Worm (Caenorhabditis elegans) whole organism, midembryonic: ENCODE results near the gene K03A11.6.

Experiments
- T22C8.4 ChIP-seq: fragments of 200-800 bp; sonication (Bioruptor generic); IDR thresholded peaks from 2 replicates; pipeline ENCODE4 v1.3.6; 2022; ENCODE audit warnings: missing genetic modification characterization, missing compliant biosample characterization
- cog-1 ChIP-seq: sonication (generic microtip); optimal IDR thresholded peaks from 2 replicates; lab custom pipeline; 2016; ENCODE audit warnings: missing genetic modification characterization, missing compliant biosample characterization
- flt-1 ChIP-seq: fragments of 200-800 bp; sonication (Bioruptor generic); IDR thresholded peaks from 2 replicates; pipeline ENCODE4 v1.3.6; 2022; ENCODE audit warnings: missing genetic modification characterization, missing compliant biosample characterization
- klf-2 ChIP-seq: fragments of 200-800 bp; sonication (Bioruptor generic); conservative IDR thresholded peaks from 2 replicates; pipeline ENCODE4 v1.3.6; 2022; ENCODE audit warnings: missing genetic modification reagents, missing genetic modification characterization, missing compliant biosample characterization
- med-1 ChIP-seq: sonication (generic microtip); optimal IDR thresholded peaks from 2 replicates; lab custom pipeline; 2017; ENCODE audit warnings: missing genetic modification characterization, mild to moderate bottlenecking, missing compliant biosample characterization, antibody characterized with exemption, missing genetic modification reagents; ENCODE audit not compliant: insufficient read depth
- ref-1 ChIP-seq: fragments of 200-800 bp; sonication (Bioruptor generic); conservative IDR thresholded peaks from 2 replicates; pipeline ENCODE4 v1.3.6; 2022; ENCODE audit warnings: missing genetic modification reagents, missing genetic modification characterization, missing compliant biosample characterization
- tab-1 ChIP-seq: fragments of 200-800 bp; sonication (Bioruptor generic); IDR thresholded peaks from 2 replicates; pipeline ENCODE4 v1.3.6; 2022; ENCODE audit warnings: missing genetic modification characterization, missing compliant biosample characterization
- ztf-23 ChIP-seq: fragments of 200-800 bp; sonication (Bioruptor generic); IDR thresholded peaks from 2 replicates; pipeline ENCODE4 v1.3.6; 2022; ENCODE audit warnings: missing genetic modification reagents, missing genetic modification characterization, missing compliant biosample characterization
- ztf-29 ChIP-seq: fragments of 200-800 bp; sonication (Bioruptor generic); IDR thresholded peaks from 2 replicates; pipeline ENCODE4 v1.3.6; 2022; ENCODE audit warnings: missing genetic modification reagents, missing genetic modification characterization, missing compliant biosample characterization

Gene K03A11.6

DNA sequence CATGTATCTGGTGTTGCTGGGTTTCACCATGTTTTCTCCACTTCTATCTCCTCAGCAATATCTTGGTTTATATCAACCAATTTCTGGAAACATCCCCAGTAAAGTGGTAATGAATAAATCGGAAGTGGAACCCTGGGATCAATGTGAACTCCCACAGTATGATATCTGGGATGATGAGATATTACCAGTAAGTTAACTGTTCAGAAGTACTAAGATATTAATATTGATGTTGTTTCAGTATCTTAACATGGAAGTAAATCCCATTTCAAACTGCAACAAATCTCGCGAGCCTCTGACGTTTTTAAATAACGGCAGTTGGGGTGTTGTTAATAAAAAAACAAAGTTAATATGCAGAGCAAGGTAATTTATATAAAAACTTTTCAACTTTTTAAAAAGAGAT, 35.5 kb downstream of the K03A11.6 start:
- TF ChIP-seq flt-1 (GFP tag; lab: Robert Waterston, UW) (no peak), ref-1 (GFP tag; lab: Robert Waterston, UW) (no peak), med-1 (GFP tag; lab: Kevin White, UChicago) (no peak), tab-1 (GFP tag; lab: Robert Waterston, UW) (no peak), cog-1 (tag; lab: Kevin White, UChicago) (no peak), klf-2 (no peak), ztf-23 (GFP tag; lab: Robert Waterston, UW) (no peak), T22C8.4 (GFP tag; lab: Robert Waterston, UW) (no peak), ztf-29 (GFP tag; lab: Robert Waterston, UW) (no peak)

DNA sequence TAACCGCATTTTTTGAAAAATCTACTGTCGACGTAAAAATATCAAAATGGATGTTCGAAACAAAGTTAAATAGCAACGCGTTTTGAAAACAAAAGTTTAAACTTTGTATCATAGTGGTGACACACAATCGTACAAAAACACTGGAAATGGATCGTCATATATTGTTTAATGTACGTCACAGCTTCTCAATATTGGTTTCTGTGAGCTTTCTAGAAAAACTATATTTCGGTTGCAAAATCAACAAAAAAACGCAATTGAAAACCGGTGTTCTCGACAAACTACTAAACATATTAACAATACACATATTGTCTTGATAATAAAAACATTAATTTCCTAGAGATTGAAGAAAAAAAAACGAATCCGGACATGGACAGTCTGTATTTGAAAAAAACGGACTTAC, 44.8 kb downstream of the K03A11.6 start, which contains the start of gene R03G8.6:
Gene R03G8.6 (minus strand): TSS at position 101 of the 400 bp plus-strand sequence.
- no peak for TF ChIP-seq ztf-29 (GFP tag; lab: Robert Waterston, UW)
- TF ChIP-seq cog-1 (tag; lab: Kevin White, UChicago): no peak
- TF ChIP-seq ztf-23 (GFP tag; lab: Robert Waterston, UW): no peak
- TF ChIP-seq flt-1 (GFP tag; lab: Robert Waterston, UW): no peak
- no peak for TF ChIP-seq tab-1 (GFP tag; lab: Robert Waterston, UW)
- no peak for TF ChIP-seq ref-1 (GFP tag; lab: Robert Waterston, UW)
- no peak for TF ChIP-seq klf-2
- TF ChIP-seq med-1 (GFP tag; lab: Kevin White, UChicago): no peak
- no peak for TF ChIP-seq T22C8.4 (GFP tag; lab: Robert Waterston, UW)

DNA sequence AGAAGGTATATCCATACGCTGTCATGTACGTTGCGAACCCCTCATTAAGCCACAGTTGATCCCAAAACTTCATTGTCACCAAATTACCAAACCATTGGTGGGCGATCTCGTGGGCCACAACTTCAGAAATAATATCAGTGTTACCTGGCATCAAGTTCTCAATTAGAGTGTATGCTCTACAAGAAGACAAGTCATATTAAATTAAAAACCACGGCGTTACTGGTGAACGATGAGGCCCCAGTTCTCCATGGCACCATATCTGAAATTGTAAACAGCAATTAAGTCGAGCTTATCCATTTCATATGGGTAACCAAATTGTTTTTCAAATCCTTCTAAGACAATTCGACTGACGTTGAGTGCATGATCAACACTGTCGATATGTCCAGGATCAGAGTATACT, 47.2 kb downstream of the K03A11.6 start:
- no peak for TF ChIP-seq T22C8.4 (GFP tag; lab: Robert Waterston, UW)
- no peak for TF ChIP-seq cog-1 (tag; lab: Kevin White, UChicago)
- no peak for TF ChIP-seq klf-2
- TF ChIP-seq ztf-29 (GFP tag; lab: Robert Waterston, UW): no peak
- no peak for TF ChIP-seq med-1 (GFP tag; lab: Kevin White, UChicago)
- TF ChIP-seq tab-1 (GFP tag; lab: Robert Waterston, UW): no peak
- no peak for TF ChIP-seq flt-1 (GFP tag; lab: Robert Waterston, UW)
- no peak for TF ChIP-seq ref-1 (GFP tag; lab: Robert Waterston, UW)
- TF ChIP-seq ztf-23 (GFP tag; lab: Robert Waterston, UW): no peak

DNA sequence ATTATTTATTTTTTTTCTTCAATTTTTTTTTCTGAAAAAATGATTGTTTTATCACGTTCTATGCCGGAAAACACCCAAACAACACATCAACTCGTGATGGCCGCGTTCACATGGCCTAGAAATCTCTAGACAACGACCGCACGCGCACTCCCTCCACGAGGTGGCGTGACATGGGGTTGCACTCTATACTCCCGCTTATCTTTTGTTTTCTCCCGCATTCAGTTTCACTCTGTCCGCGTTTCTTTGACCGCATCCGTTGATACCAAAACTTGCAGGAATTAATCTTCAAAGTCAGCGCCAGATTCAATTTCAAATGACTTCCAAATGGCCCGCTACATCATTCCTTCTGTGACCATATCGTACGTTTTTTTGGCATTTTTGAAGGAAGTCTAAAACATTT, 49.3 kb downstream of the K03A11.6 start, which contains the start of gene F17H10.1:
Gene F17H10.1 (plus strand): TSS at position 276 of the 400 bp plus-strand sequence.
- TF ChIP-seq flt-1 (GFP tag; lab: Robert Waterston, UW) (peak; percentile 65; the same call in 1 of the 2 replicates), cog-1 (tag; lab: Kevin White, UChicago) (no peak)

DNA sequence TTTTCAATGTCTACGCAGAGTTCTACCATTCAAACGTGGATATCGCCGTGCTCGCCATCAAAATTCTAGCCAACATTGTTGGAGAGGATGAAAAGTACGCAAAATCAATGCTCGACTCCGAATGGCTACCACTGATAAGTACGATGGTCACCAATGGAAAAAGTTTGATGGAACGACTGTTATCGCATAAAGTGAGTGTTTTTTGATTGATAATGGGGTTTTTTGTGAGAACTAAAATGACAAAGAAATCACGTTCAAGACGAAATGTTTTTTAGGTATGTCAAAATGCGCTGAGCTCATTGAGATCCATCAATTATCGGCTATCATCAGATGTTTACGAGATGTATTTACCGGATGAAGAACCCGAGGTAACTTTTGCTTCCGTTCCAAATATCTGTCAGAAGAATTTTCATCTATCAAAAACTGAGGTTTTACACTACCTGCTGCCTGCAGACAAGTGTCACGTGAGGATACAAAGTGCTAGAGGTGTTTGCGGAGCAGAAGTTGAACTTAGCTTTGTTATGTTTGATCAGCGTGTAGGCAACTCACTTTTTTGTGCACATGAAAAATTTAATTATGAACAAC, 50.6 kb downstream of the K03A11.6 start:
- TF ChIP-seq ztf-29 (GFP tag; lab: Robert Waterston, UW) (no peak), med-1 (GFP tag; lab: Kevin White, UChicago) (no peak), T22C8.4 (GFP tag; lab: Robert Waterston, UW) (no peak), flt-1 (GFP tag; lab: Robert Waterston, UW) (no peak), ref-1 (GFP tag; lab: Robert Waterston, UW) (no peak), cog-1 (tag; lab: Kevin White, UChicago) (no peak), klf-2 (no peak), tab-1 (GFP tag; lab: Robert Waterston, UW) (no peak), ztf-23 (GFP tag; lab: Robert Waterston, UW) (no peak)
